Fruit fly (Drosophila melanogaster) whole organism, embryonic: ENCODE measurements around the gene PNPase.

Experiments
- ATbp ChIP-seq: fragments of 200-800 bp; sonication (Bioruptor generic); optimal IDR thresholded peaks from 2 replicates; lab custom pipeline; 2017; ENCODE audit warnings: missing biosample characterization, mild to moderate bottlenecking, missing genetic modification characterization, missing genetic modification reagents
- Antp ChIP-seq: fragments of 200-800 bp; sonication (Bioruptor generic); optimal IDR thresholded peaks from 3 replicates; lab custom pipeline; 2016; ENCODE audit warnings: missing biosample characterization, missing genetic modification characterization
- CG1024 ChIP-seq: fragments of 200-800 bp; sonication (Bioruptor generic); IDR thresholded peaks from 2 replicates; pipeline ENCODE4 v1.3.6; 2022; ENCODE audit warnings: missing biosample characterization, missing genetic modification characterization
- CG10543 ChIP-seq: fragments of 200-800 bp; sonication (Bioruptor generic); optimal IDR thresholded peaks from 3 replicates; lab custom pipeline; 2017; ENCODE audit warnings: missing biosample characterization, mild to moderate bottlenecking, missing genetic modification characterization, moderate library complexity
- CG11093 ChIP-seq: fragments of 200-800 bp; sonication (Bioruptor generic); IDR thresholded peaks from 3 replicates; pipeline ENCODE4 v1.3.6; 2022; ENCODE audit warnings: missing biosample characterization, missing genetic modification characterization
- CG11695 ChIP-seq: fragments of 200-800 bp; sonication (Bioruptor generic); IDR thresholded peaks from 3 replicates; pipeline ENCODE4 v1.3.6; 2022; ENCODE audit warnings: missing biosample characterization, missing genetic modification characterization
- CG13424 ChIP-seq: fragments of 200-800 bp; sonication (Bioruptor generic); optimal IDR thresholded peaks from 2 replicates; lab custom pipeline; 2019; ENCODE audit warnings: missing biosample characterization, mild to moderate bottlenecking, missing genetic modification characterization, moderate library complexity
- CG14965 ChIP-seq: fragments of 200-800 bp; sonication (Bioruptor generic); optimal IDR thresholded peaks from 2 replicates; lab custom pipeline; 2016; ENCODE audit warnings: missing biosample characterization, missing genetic modification characterization, borderline replicate concordance
- CG1647 ChIP-seq: fragments of 200-800 bp; sonication (Bioruptor generic); optimal IDR thresholded peaks from 3 replicates; lab custom pipeline; 2016; ENCODE audit warnings: missing biosample characterization, missing genetic modification characterization
- CG2199 ChIP-seq: fragments of 200-800 bp; sonication (Bioruptor generic); IDR thresholded peaks from 3 replicates; pipeline ENCODE4 v1.3.6; 2022; ENCODE audit warnings: missing biosample characterization, missing genetic modification characterization
- CG2875 ChIP-seq: fragments of 200-800 bp; sonication (Bioruptor generic); optimal IDR thresholded peaks from 2 replicates; lab custom pipeline; 2017; ENCODE audit warnings: missing biosample characterization, mild to moderate bottlenecking, missing genetic modification characterization, missing genetic modification reagents
- CG2889 ChIP-seq: fragments of 200-800 bp; sonication (Bioruptor generic); IDR thresholded peaks from 3 replicates; pipeline ENCODE4 v1.3.6; 2022; ENCODE audit warnings: missing biosample characterization, missing genetic modification characterization
- CG31224 ChIP-seq: fragments of 200-800 bp; sonication (Bioruptor generic); IDR thresholded peaks from 2 replicates; pipeline ENCODE4 v1.3.6; 2022; ENCODE audit warnings: missing biosample characterization, missing genetic modification characterization
- CG3281 ChIP-seq: fragments of 200-800 bp; sonication (Bioruptor generic); optimal IDR thresholded peaks from 3 replicates; lab custom pipeline; 2017; ENCODE audit warnings: missing biosample characterization, mild to moderate bottlenecking, missing genetic modification characterization
- CG34224 ChIP-seq: fragments of 200-800 bp; sonication (Bioruptor generic); IDR thresholded peaks from 3 replicates; pipeline ENCODE4 v1.3.6; 2022; ENCODE audit warnings: missing biosample characterization, missing genetic modification characterization; ENCODE audit not compliant: partially characterized antibody
- CG43689 ChIP-seq: fragments of 200-800 bp; sonication (Bioruptor generic); IDR thresholded peaks from 2 replicates; pipeline ENCODE4 v1.3.6; 2022; ENCODE audit warnings: missing biosample characterization, missing genetic modification characterization
- CG6689 ChIP-seq: fragments of 200-800 bp; sonication (Bioruptor generic); IDR thresholded peaks from 2 replicates; pipeline ENCODE4 v1.3.6; 2022; ENCODE audit warnings: missing biosample characterization, missing genetic modification characterization
- CG6765 ChIP-seq: fragments of 200-800 bp; sonication (Bioruptor generic); optimal IDR thresholded peaks from 3 replicates; lab custom pipeline; 2017; ENCODE audit warnings: missing biosample characterization, mild to moderate bottlenecking, missing genetic modification characterization
- CG6854 ChIP-seq: fragments of 200-800 bp; sonication (Bioruptor generic); optimal IDR thresholded peaks from 3 replicates; lab custom pipeline; 2017; ENCODE audit warnings: missing biosample characterization, mild to moderate bottlenecking, missing genetic modification characterization
- CG7987 ChIP-seq: fragments of 200-800 bp; sonication (Bioruptor generic); optimal IDR thresholded peaks from 2 replicates; lab custom pipeline; 2018; ENCODE audit warnings: missing biosample characterization, mild to moderate bottlenecking, missing genetic modification characterization, moderate library complexity
- Dbx ChIP-seq: fragments of 200-800 bp; sonication (Bioruptor generic); IDR thresholded peaks from 3 replicates; pipeline ENCODE4 v1.3.6; 2022; ENCODE audit warnings: missing biosample characterization, missing genetic modification characterization
- E2f1 ChIP-seq: fragments of 200-800 bp; sonication (Bioruptor generic); IDR thresholded peaks from 2 replicates; pipeline ENCODE4 v1.3.6; 2022; ENCODE audit warnings: missing biosample characterization, missing genetic modification characterization
- GATAe ChIP-seq: fragments of 200-800 bp; sonication (Bioruptor generic); conservative IDR thresholded peaks from 2 replicates; pipeline ENCODE4 v1.3.6; 2022; ENCODE audit warnings: missing biosample characterization, missing genetic modification characterization
- H15 ChIP-seq: fragments of 200-800 bp; sonication (Bioruptor generic); IDR thresholded peaks from 3 replicates; pipeline ENCODE4 v1.3.6; 2022; ENCODE audit warnings: missing biosample characterization, missing genetic modification characterization
- Hey ChIP-seq: fragments of 200-800 bp; sonication (Bioruptor generic); optimal IDR thresholded peaks from 3 replicates; lab custom pipeline; 2018; ENCODE audit warnings: missing biosample characterization, mild to moderate bottlenecking, missing genetic modification characterization
- Hsf ChIP-seq: fragments of 200-800 bp; sonication (Bioruptor generic); optimal IDR thresholded peaks from 3 replicates; lab custom pipeline; 2016; ENCODE audit warnings: missing biosample characterization, missing genetic modification characterization
- Kr ChIP-seq: fragments of 200-800 bp; sonication (Bioruptor generic); optimal IDR thresholded peaks from 2 replicates; lab custom pipeline; 2017; ENCODE audit warnings: missing biosample characterization, mild to moderate bottlenecking, missing genetic modification characterization
- Lhr ChIP-seq: fragments of 200-800 bp; sonication (Bioruptor generic); optimal IDR thresholded peaks from 3 replicates; lab custom pipeline; 2017; ENCODE audit warnings: mild to moderate bottlenecking, missing biosample characterization, missing genetic modification reagents, missing genetic modification characterization
- Lpt ChIP-seq: fragments of >200 bp; optimal IDR thresholded peaks from 2 replicates; lab custom pipeline; 2018; ENCODE audit warnings: missing biosample characterization, missing genetic modification characterization
- MBD-R2 ChIP-seq: fragments of 200-800 bp; sonication (Bioruptor generic); IDR thresholded peaks from 2 replicates; pipeline ENCODE4 v1.3.6; 2022; ENCODE audit warnings: missing biosample characterization, missing genetic modification characterization
- Mes4 ChIP-seq: fragments of 200-800 bp; sonication (Bioruptor generic); optimal IDR thresholded peaks from 2 replicates; lab custom pipeline; 2016; ENCODE audit warnings: missing biosample characterization, missing genetic modification characterization
- Neu2 ChIP-seq: fragments of 200-800 bp; sonication (Bioruptor generic); optimal IDR thresholded peaks from 3 replicates; lab custom pipeline; 2016; ENCODE audit warnings: missing biosample characterization, missing genetic modification characterization, borderline replicate concordance
- Poxn ChIP-seq: fragments of 200-800 bp; sonication (Bioruptor generic); IDR thresholded peaks from 2 replicates; pipeline ENCODE4 v1.3.6; 2022; ENCODE audit warnings: missing biosample characterization, missing genetic modification characterization
- bigmax ChIP-seq: fragments of 200-800 bp; sonication (Bioruptor generic); optimal IDR thresholded peaks from 2 replicates; lab custom pipeline; 2018; ENCODE audit warnings: missing biosample characterization, mild to moderate bottlenecking, missing genetic modification characterization
- cg ChIP-seq: fragments of 200-800 bp; sonication (Bioruptor generic); optimal IDR thresholded peaks from 3 replicates; lab custom pipeline; 2019; ENCODE audit warnings: missing biosample characterization, mild to moderate bottlenecking, missing genetic modification characterization, moderate library complexity
- dati ChIP-seq: fragments of 200-800 bp; sonication (Bioruptor generic); IDR thresholded peaks from 2 replicates; pipeline ENCODE4 v1.3.6; 2022; ENCODE audit warnings: missing biosample characterization, missing genetic modification characterization
- dmrt99B ChIP-seq: fragments of 200-800 bp; sonication (Bioruptor generic); optimal IDR thresholded peaks from 2 replicates; lab custom pipeline; 2018; ENCODE audit warnings: missing biosample characterization, mild to moderate bottlenecking, missing genetic modification characterization, moderate library complexity
- emc ChIP-seq: fragments of 200-800 bp; sonication (Bioruptor generic); optimal IDR thresholded peaks from 2 replicates; lab custom pipeline; 2016; ENCODE audit warnings: missing biosample characterization, missing genetic modification characterization
- ems ChIP-seq: fragments of 200-800 bp; sonication (Bioruptor generic); optimal IDR thresholded peaks from 3 replicates; lab custom pipeline; 2016; ENCODE audit warnings: missing biosample characterization, missing genetic modification characterization
- fu2 ChIP-seq: fragments of 200-800 bp; sonication (Bioruptor generic); optimal IDR thresholded peaks from 2 replicates; lab custom pipeline; 2016; ENCODE audit warnings: missing biosample characterization, missing genetic modification characterization
- gcm ChIP-seq: fragments of 200-800 bp; sonication (Bioruptor generic); optimal IDR thresholded peaks from 2 replicates; lab custom pipeline; 2019; ENCODE audit warnings: missing biosample characterization, mild to moderate bottlenecking, missing genetic modification characterization, moderate library complexity
- gsb-n ChIP-seq: fragments of 200-800 bp; sonication (Bioruptor generic); optimal IDR thresholded peaks from 3 replicates; lab custom pipeline; 2018; ENCODE audit warnings: missing biosample characterization, mild to moderate bottlenecking, missing genetic modification characterization
- lola ChIP-seq, 3 experiments: fragments of >200 bp in 2 of 3; fragments of 200-800 bp in 1 of 3; sonication (Bioruptor generic) in 1 of 3; optimal IDR thresholded peaks; 2 replicates each; lab custom pipeline; 2017 to 2019; ENCODE audit warnings: missing biosample characterization in 3 of 3, missing genetic modification characterization in 3 of 3, mild to moderate bottlenecking in 1 of 3, moderate library complexity in 1 of 3
- nerfin-2 ChIP-seq: fragments of 200-800 bp; sonication (Bioruptor generic); IDR thresholded peaks from 2 replicates; pipeline ENCODE4 v1.3.6; 2022; ENCODE audit warnings: missing biosample characterization, missing genetic modification characterization; ENCODE audit not compliant: partially characterized antibody
- psq ChIP-seq: fragments of 200-800 bp; sonication (Bioruptor generic); optimal IDR thresholded peaks from 2 replicates; lab custom pipeline; 2017; ENCODE audit warnings: missing biosample characterization, missing genetic modification characterization
- ro ChIP-seq: fragments of 200-800 bp; sonication (Bioruptor generic); IDR thresholded peaks from 2 replicates; pipeline ENCODE4 v1.3.6; 2022; ENCODE audit warnings: missing biosample characterization, missing genetic modification characterization
- sens-2 ChIP-seq: fragments of 200-800 bp; sonication (Bioruptor generic); IDR thresholded peaks from 2 replicates; pipeline ENCODE4 v1.3.6; 2022; ENCODE audit warnings: missing biosample characterization, missing genetic modification characterization
- stwl ChIP-seq: fragments of 200-800 bp; sonication (Bioruptor generic); optimal IDR thresholded peaks from 3 replicates; lab custom pipeline; 2018; ENCODE audit warnings: missing biosample characterization, mild to moderate bottlenecking, missing genetic modification characterization, moderate library complexity
- sug ChIP-seq: fragments of 200-800 bp; optimal IDR thresholded peaks from 2 replicates; lab custom pipeline; 2019; ENCODE audit warnings: missing biosample characterization, mild to moderate bottlenecking, missing genetic modification characterization, moderate library complexity
- tin ChIP-seq: fragments of 200-800 bp; sonication (Bioruptor generic); optimal IDR thresholded peaks from 3 replicates; lab custom pipeline; 2016; ENCODE audit warnings: missing biosample characterization, missing genetic modification characterization
- tna ChIP-seq: fragments of 200-800 bp; sonication (Bioruptor generic); IDR thresholded peaks from 2 replicates; pipeline ENCODE4 v1.3.6; 2022; ENCODE audit warnings: missing biosample characterization, missing genetic modification characterization; ENCODE audit not compliant: partially characterized antibody

The PNPase gene

dm6 chr3R:31381216-31381688 is 24.0 kb downstream of the PNPase start (continued):
- TF ChIP-seq CG6689 (GFP tag; lab: Robert Waterston, UW) (peak; percentile 31; the same call in 1 of the 2 replicates), CG1647 (GFP tag; lab: Kevin White, UChicago) (no peak), CG43689 (GFP tag; lab: Robert Waterston, UW) (no peak), Hey (tag; lab: Kevin White, UChicago) (no peak), stwl (tag; lab: Kevin White, UChicago) (peak; percentile 28), CG13424 (peak; percentile 59), CG2199 (GFP tag; lab: Robert Waterston, UW) (no peak), psq (GFP tag; lab: Kevin White, UChicago) (no peak), Neu2 (GFP tag; lab: Kevin White, UChicago) (no peak), CG2875 (GFP tag; lab: Kevin White, UChicago) (peak; percentile 21), CG3281 (peak; percentile 7), Poxn (GFP tag; lab: Robert Waterston, UW) (no peak), CG10543 (GFP tag; lab: Kevin White, UChicago) (no peak), dmrt99B (tag; lab: Kevin White, UChicago) (peak; percentile 47), H15 (GFP tag; lab: Robert Waterston, UW) (peak; percentile 52; the same call in 2 of the 3 replicates), lola (GFP tag; optimal IDR thresholded peaks at IDR 0.05; lab: Kevin White, UChicago) (peak in 1 of 3 experiments; percentile 26), nerfin-2 (GFP tag; lab: Robert Waterston, UW) (no peak), ems (GFP tag; lab: Kevin White, UChicago) (peak; percentile 3), ATbp (GFP tag; lab: Kevin White, UChicago) (peak; percentile 56), gcm (GFP tag; lab: Kevin White, UChicago) (no peak), tin (GFP tag; lab: Kevin White, UChicago) (no peak), CG1024 (GFP tag; lab: Robert Waterston, UW) (no peak), CG11695 (GFP tag; lab: Robert Waterston, UW) (no peak; the same call in 2 of the 3 replicates), CG6854 (no peak), Dbx (GFP tag; lab: Robert Waterston, UW) (peak; percentile 58; the same call in 2 of the 3 replicates), GATAe (GFP tag; lab: Robert Waterston, UW) (no peak), tna (GFP tag; lab: Robert Waterston, UW) (no peak), Kr (no peak), Lpt (GFP tag; lab: Kevin White, UChicago) (no peak), dati (no peak), CG34224 (no peak), cg (GFP tag; lab: Kevin White, UChicago) (no peak), bigmax (no peak), Lhr (GFP tag; lab: Kevin White, UChicago) (peak; percentile 58), Antp (GFP tag; lab: Kevin White, UChicago) (peak; percentile 34), ro (GFP tag; lab: Robert Waterston, UW) (no peak), gsb-n (tag; lab: Kevin White, UChicago) (no peak), Mes4 (GFP tag; lab: Kevin White, UChicago) (no peak), E2f1 (GFP tag; lab: Robert Waterston, UW) (0 out of 2 replicates have a peak, but pooled peaks have one; percentile 14), sug (tag; lab: Kevin White, UChicago) (peak; percentile 29), CG7987 (GFP tag; lab: Kevin White, UChicago) (no peak), MBD-R2 (peak; percentile 39; the same call in 1 of the 2 replicates), sens-2 (GFP tag; lab: Robert Waterston, UW) (no peak), CG14965 (GFP tag; lab: Kevin White, UChicago) (no peak), CG11093 (GFP tag; lab: Robert Waterston, UW) (no peak), CG2889 (GFP tag; lab: Robert Waterston, UW) (no peak), emc (GFP tag; lab: Kevin White, UChicago) (no peak), fu2 (GFP tag; lab: Kevin White, UChicago) (peak; percentile 68), CG31224 (GFP tag; lab: Robert Waterston, UW) (peak; percentile 26; the same call in 1 of the 2 replicates), CG6765 (GFP tag; lab: Kevin White, UChicago) (no peak), Hsf (GFP tag; lab: Kevin White, UChicago) (peak; percentile 16)
